Fruit fly (Drosophila melanogaster): ENCODE results near the gene Rat1.
A peak's percentile ranks its signal among the peaks of the same experiment; 100 is the strongest.

- peak; percentile 82 for TF ChIP-seq CG8159 (tag; optimal IDR thresholded peaks at IDR 0.05)
- no peak for TF ChIP-seq CG10348 (GFP tag; IDR thresholded peaks at IDR 0.05)
- peak; percentile 92 for TF ChIP-seq CG15710 (tag; optimal IDR thresholded peaks at IDR 0.05)
- no peak for TF ChIP-seq CG13204 (GFP tag; optimal IDR thresholded peaks at IDR 0.05)
Measured at dm6 chr2L:6950096-6950495, 42.2 kb downstream of the Rat1 start, which contains the start of the genes Gas41 and SA1.
